Fruit fly (Drosophila melanogaster) whole organism, embryonic: ENCODE measurements around the gene CG17168.
A peak's percentile ranks its signal among the peaks of the same experiment; 100 is the strongest.

Experiments
- C15 ChIP-seq: fragments of 200-800 bp; sonication (Bioruptor generic); IDR thresholded peaks from 3 replicates; pipeline ENCODE4 v1.3.6; 2022; ENCODE audit warnings: missing biosample characterization, missing genetic modification characterization
- CG1024 ChIP-seq: fragments of 200-800 bp; sonication (Bioruptor generic); IDR thresholded peaks from 2 replicates; pipeline ENCODE4 v1.3.6; 2022; ENCODE audit warnings: missing biosample characterization, missing genetic modification characterization
- CG10543 ChIP-seq: fragments of 200-800 bp; sonication (Bioruptor generic); optimal IDR thresholded peaks from 3 replicates; lab custom pipeline; 2017; ENCODE audit warnings: missing biosample characterization, mild to moderate bottlenecking, missing genetic modification characterization, moderate library complexity
- CG11723 ChIP-seq: fragments of 200-800 bp; sonication (Bioruptor generic); optimal IDR thresholded peaks from 2 replicates; lab custom pipeline; 2017; ENCODE audit warnings: missing biosample characterization, mild to moderate bottlenecking, missing genetic modification characterization
- CG12236 ChIP-seq: fragments of 200-800 bp; sonication (Bioruptor generic); optimal IDR thresholded peaks from 2 replicates; lab custom pipeline; 2016; ENCODE audit warnings: missing biosample characterization, missing genetic modification characterization
- CG14667 ChIP-seq: fragments of 200-800 bp; sonication (Bioruptor generic); IDR thresholded peaks from 2 replicates; pipeline ENCODE4 v1.3.6; 2022; ENCODE audit warnings: missing biosample characterization, missing genetic modification characterization
- CG1529 ChIP-seq: fragments of 200-800 bp; sonication (Bioruptor generic); optimal IDR thresholded peaks from 3 replicates; lab custom pipeline; 2018; ENCODE audit warnings: missing biosample characterization, missing genetic modification characterization
- CG1602 ChIP-seq: fragments of 200-800 bp; sonication (Bioruptor generic); optimal IDR thresholded peaks from 3 replicates; lab custom pipeline; 2016; ENCODE audit warnings: missing biosample characterization, missing genetic modification characterization
- CG17829 ChIP-seq: fragments of 200-800 bp; optimal IDR thresholded peaks from 2 replicates; lab custom pipeline; 2019; ENCODE audit warnings: missing biosample characterization, mild to moderate bottlenecking, missing genetic modification characterization, moderate library complexity
- CG18262 ChIP-seq: fragments of 200-800 bp; optimal IDR thresholded peaks from 3 replicates; lab custom pipeline; 2019; ENCODE audit warnings: missing biosample characterization, mild to moderate bottlenecking, missing genetic modification characterization, moderate library complexity
- CG18599 ChIP-seq: fragments of 200-800 bp; sonication (Bioruptor generic); optimal IDR thresholded peaks from 3 replicates; lab custom pipeline; 2017; ENCODE audit warnings: missing biosample characterization, missing genetic modification characterization, mild to moderate bottlenecking, moderate library complexity, missing genetic modification reagents
- CG31365 ChIP-seq: fragments of 200-800 bp; sonication (Bioruptor generic); optimal IDR thresholded peaks from 2 replicates; lab custom pipeline; 2018; ENCODE audit warnings: missing biosample characterization, mild to moderate bottlenecking, missing genetic modification characterization
- CG31441 ChIP-seq: fragments of 200-800 bp; sonication (Bioruptor generic); IDR thresholded peaks from 2 replicates; pipeline ENCODE4 v1.3.6; 2022; ENCODE audit warnings: missing biosample characterization, missing genetic modification characterization
- CG32532 ChIP-seq: fragments of 200-800 bp; sonication (Bioruptor generic); IDR thresholded peaks from 2 replicates; pipeline ENCODE4 v1.3.6; 2022; ENCODE audit warnings: missing biosample characterization, missing genetic modification characterization
- CG33557 ChIP-seq: fragments of 200-800 bp; sonication (Bioruptor generic); optimal IDR thresholded peaks from 2 replicates; lab custom pipeline; 2019; ENCODE audit warnings: missing biosample characterization, mild to moderate bottlenecking, missing genetic modification characterization, moderate library complexity
- CG3847 ChIP-seq: fragments of 200-800 bp; sonication (Bioruptor generic); IDR thresholded peaks from 2 replicates; pipeline ENCODE4 v1.3.6; 2022; ENCODE audit warnings: missing biosample characterization, missing genetic modification characterization
- CG6689 ChIP-seq: fragments of 200-800 bp; sonication (Bioruptor generic); IDR thresholded peaks from 2 replicates; pipeline ENCODE4 v1.3.6; 2022; ENCODE audit warnings: missing biosample characterization, missing genetic modification characterization
- CG7271 ChIP-seq: fragments of 200-800 bp; sonication (Bioruptor generic); optimal IDR thresholded peaks from 2 replicates; lab custom pipeline; 2018; ENCODE audit warnings: missing biosample characterization, mild to moderate bottlenecking, missing genetic modification characterization, moderate library complexity
- CG8281 ChIP-seq: fragments of 200-800 bp; sonication (Bioruptor generic); optimal IDR thresholded peaks from 2 replicates; lab custom pipeline; 2018; ENCODE audit warnings: missing biosample characterization, mild to moderate bottlenecking, missing genetic modification characterization, moderate library complexity
- CG8359 ChIP-seq: fragments of 200-800 bp; sonication (Bioruptor generic); optimal IDR thresholded peaks from 2 replicates; lab custom pipeline; 2017; ENCODE audit warnings: missing biosample characterization, mild to moderate bottlenecking, missing genetic modification characterization, borderline replicate concordance
- CG9797 ChIP-seq: fragments of 200-800 bp; sonication (Bioruptor generic); optimal IDR thresholded peaks from 3 replicates; lab custom pipeline; 2018; ENCODE audit warnings: missing biosample characterization, mild to moderate bottlenecking, missing genetic modification characterization
- CG9932 ChIP-seq: fragments of 200-800 bp; sonication (Bioruptor generic); IDR thresholded peaks from 2 replicates; pipeline ENCODE4 v1.3.6; 2022; ENCODE audit warnings: missing biosample characterization, missing genetic modification characterization
- Camta ChIP-seq: fragments of 200-800 bp; sonication (Bioruptor generic); optimal IDR thresholded peaks from 2 replicates; lab custom pipeline; 2016; ENCODE audit warnings: missing biosample characterization, missing genetic modification characterization
- CoRest ChIP-seq: fragments of 200-800 bp; sonication (Bioruptor generic); optimal IDR thresholded peaks from 3 replicates; lab custom pipeline; 2018; ENCODE audit warnings: missing biosample characterization, mild to moderate bottlenecking, missing genetic modification characterization, moderate library complexity
- Doc2 ChIP-seq: fragments of 200-800 bp; sonication (Bioruptor generic); IDR thresholded peaks from 2 replicates; pipeline ENCODE4 v1.3.6; 2022; ENCODE audit warnings: missing biosample characterization, missing genetic modification characterization
- Hr3 ChIP-seq: fragments of 200-800 bp; sonication (Bioruptor generic); optimal IDR thresholded peaks from 3 replicates; lab custom pipeline; 2016; ENCODE audit warnings: missing biosample characterization, missing genetic modification characterization
- Hr51 ChIP-seq, 2 experiments: fragments of 200-800 bp; sonication (Bioruptor generic); optimal IDR thresholded peaks; 2 replicates in 1 of 2; 3 replicates in 1 of 2; lab custom pipeline; 2016 to 2018; ENCODE audit warnings: missing biosample characterization in 2 of 2, missing genetic modification characterization in 2 of 2, mild to moderate bottlenecking in 1 of 2, moderate library complexity in 1 of 2
- Jarid2 ChIP-seq: fragments of 200-800 bp; sonication (Bioruptor generic); optimal IDR thresholded peaks from 3 replicates; lab custom pipeline; 2017; ENCODE audit warnings: mild to moderate bottlenecking, missing biosample characterization, missing genetic modification reagents, missing genetic modification characterization
- MTF-1 ChIP-seq: fragments of 200-800 bp; sonication (Bioruptor generic); optimal IDR thresholded peaks from 2 replicates; lab custom pipeline; 2018; ENCODE audit warnings: missing biosample characterization, mild to moderate bottlenecking, missing genetic modification characterization, borderline replicate concordance
- Nf-YA ChIP-seq: fragments of 200-800 bp; sonication (Bioruptor generic); IDR thresholded peaks from 2 replicates; pipeline ENCODE4 v1.3.6; 2022; ENCODE audit warnings: missing biosample characterization, missing genetic modification characterization
- Rfx ChIP-seq: fragments of 200-800 bp; sonication (Bioruptor generic); IDR thresholded peaks from 2 replicates; pipeline ENCODE4 v1.3.6; 2022; ENCODE audit warnings: missing biosample characterization, missing genetic modification characterization
- abd-A ChIP-seq: fragments of 200-800 bp; sonication (Bioruptor generic); optimal IDR thresholded peaks from 3 replicates; lab custom pipeline; 2019; ENCODE audit warnings: missing biosample characterization, mild to moderate bottlenecking, missing genetic modification characterization, moderate library complexity
- ase ChIP-seq: fragments of 200-800 bp; sonication (Bioruptor generic); IDR thresholded peaks from 3 replicates; pipeline ENCODE4 v1.3.6; 2022; ENCODE audit warnings: missing biosample characterization, missing genetic modification characterization
- caup ChIP-seq: fragments of 200-800 bp; sonication (Bioruptor generic); optimal IDR thresholded peaks from 3 replicates; lab custom pipeline; 2017; ENCODE audit warnings: missing biosample characterization, mild to moderate bottlenecking, missing genetic modification characterization, moderate library complexity; ENCODE audit not compliant: severe bottlenecking
- cg ChIP-seq: fragments of 200-800 bp; sonication (Bioruptor generic); optimal IDR thresholded peaks from 3 replicates; lab custom pipeline; 2019; ENCODE audit warnings: missing biosample characterization, mild to moderate bottlenecking, missing genetic modification characterization, moderate library complexity
- dmrt99B ChIP-seq: fragments of 200-800 bp; sonication (Bioruptor generic); optimal IDR thresholded peaks from 2 replicates; lab custom pipeline; 2018; ENCODE audit warnings: missing biosample characterization, mild to moderate bottlenecking, missing genetic modification characterization, moderate library complexity
- dpn ChIP-seq, 2 experiments: fragments of 200-800 bp; sonication (Bioruptor generic); optimal IDR thresholded peaks; 3 replicates each; lab custom pipeline; 2016; ENCODE audit warnings: missing biosample characterization in 2 of 2, missing genetic modification characterization in 2 of 2
- eyg ChIP-seq: fragments of 200-800 bp; sonication (Bioruptor generic); optimal IDR thresholded peaks from 3 replicates; lab custom pipeline; 2016; ENCODE audit warnings: missing biosample characterization, missing genetic modification characterization
- ftz-f1 ChIP-seq: fragments of 200-800 bp; sonication (Bioruptor generic); optimal IDR thresholded peaks from 2 replicates; lab custom pipeline; 2016; ENCODE audit warnings: missing biosample characterization, missing genetic modification characterization
- lmd ChIP-seq: fragments of 200-800 bp; sonication (Bioruptor generic); IDR thresholded peaks from 2 replicates; pipeline ENCODE4 v1.3.6; 2022; ENCODE audit warnings: missing biosample characterization, missing genetic modification characterization
- lola ChIP-seq, 3 experiments: fragments of >200 bp in 2 of 3; fragments of 200-800 bp in 1 of 3; sonication (Bioruptor generic) in 1 of 3; optimal IDR thresholded peaks; 2 replicates each; lab custom pipeline; 2017 to 2019; ENCODE audit warnings: missing biosample characterization in 3 of 3, missing genetic modification characterization in 3 of 3, mild to moderate bottlenecking in 1 of 3, moderate library complexity in 1 of 3
- nmo ChIP-seq: fragments of 200-800 bp; sonication (Bioruptor generic); optimal IDR thresholded peaks from 2 replicates; lab custom pipeline; 2018; ENCODE audit warnings: missing biosample characterization, mild to moderate bottlenecking, missing genetic modification characterization, moderate library complexity
- phol ChIP-seq: fragments of 200-800 bp; sonication (Bioruptor generic); optimal IDR thresholded peaks from 3 replicates; lab custom pipeline; 2018; ENCODE audit warnings: missing biosample characterization, mild to moderate bottlenecking, missing genetic modification characterization, moderate library complexity
- psq ChIP-seq: fragments of 200-800 bp; sonication (Bioruptor generic); optimal IDR thresholded peaks from 2 replicates; lab custom pipeline; 2017; ENCODE audit warnings: missing biosample characterization, missing genetic modification characterization
- pzg ChIP-seq: fragments of 200-800 bp; sonication (Bioruptor generic); optimal IDR thresholded peaks from 3 replicates; lab custom pipeline; 2018; ENCODE audit warnings: missing biosample characterization, mild to moderate bottlenecking, missing genetic modification characterization, moderate library complexity
- row ChIP-seq: fragments of 200-800 bp; sonication (Bioruptor generic); IDR thresholded peaks from 3 replicates; pipeline ENCODE4 v1.3.6; 2022; ENCODE audit warnings: missing biosample characterization, missing genetic modification characterization
- run ChIP-seq: fragments of 200-800 bp; sonication (Bioruptor generic); optimal IDR thresholded peaks from 3 replicates; lab custom pipeline; 2018; ENCODE audit warnings: missing biosample characterization, mild to moderate bottlenecking, missing genetic modification characterization
- salm ChIP-seq: fragments of 200-800 bp; sonication (Bioruptor generic); optimal IDR thresholded peaks from 2 replicates; lab custom pipeline; 2018; ENCODE audit warnings: missing biosample characterization, mild to moderate bottlenecking, missing genetic modification characterization
- sens ChIP-seq: fragments of 200-800 bp; sonication (Bioruptor generic); peaks from one replicate; lab custom pipeline; 2016; ENCODE audit warnings: missing biosample characterization, missing genetic modification characterization
- slbo ChIP-seq: fragments of 200-800 bp; sonication (Bioruptor generic); IDR thresholded peaks from 2 replicates; pipeline ENCODE4 v1.3.6; 2022; ENCODE audit warnings: missing biosample characterization, missing genetic modification characterization
- toy ChIP-seq: fragments of 200-800 bp; sonication (Bioruptor generic); IDR thresholded peaks from 2 replicates; pipeline ENCODE4 v1.3.6; 2022; ENCODE audit warnings: missing biosample characterization, missing genetic modification characterization
- unc-4 ChIP-seq: fragments of 200-800 bp; sonication (Bioruptor generic); IDR thresholded peaks from 2 replicates; pipeline ENCODE4 v1.3.6; 2022; ENCODE audit warnings: missing biosample characterization, missing genetic modification characterization; ENCODE audit not compliant: partially characterized antibody

CG17168 gene

dm6 chrX:23096818-23097129, 14.2 kb downstream of the CG17168 start (continued):
- TF ChIP-seq CG11723 (GFP tag; lab: Kevin White, UChicago) (no peak), caup (GFP tag; lab: Kevin White, UChicago) (no peak), Hr51 (GFP tag; optimal IDR thresholded peaks at IDR 0.05; lab: Kevin White, UChicago) (no peak), CG9932 (GFP tag; lab: Robert Waterston, UW) (no peak), psq (no peak), CG17829 (tag; lab: Kevin White, UChicago) (no peak), Rfx (peak; percentile 31; the same call in 1 of the 2 replicates), dmrt99B (tag; lab: Kevin White, UChicago) (peak; percentile 7), MTF-1 (GFP tag; lab: Kevin White, UChicago) (no peak), CG7271 (tag; lab: Kevin White, UChicago) (no peak), pzg (GFP tag; lab: Kevin White, UChicago) (no peak), CG14667 (no peak), eyg (no peak), CG1602 (GFP tag; lab: Kevin White, UChicago) (no peak), CG6689 (GFP tag; lab: Robert Waterston, UW) (0 out of 2 replicates have a peak, but pooled peaks have one; percentile 7), sens (peak; percentile 30), salm (no peak), phol (tag; lab: Kevin White, UChicago) (peak; percentile 21), CG31441 (GFP tag; lab: Robert Waterston, UW) (no peak), Jarid2 (GFP tag; lab: Kevin White, UChicago) (no peak), Nf-YA (GFP tag; lab: Robert Waterston, UW) (no peak), CG8281 (no peak), CG18262 (peak; percentile 12), CoRest (peak; percentile 3), CG31365 (tag; lab: Kevin White, UChicago) (no peak), CG33557 (no peak), CG8359 (GFP tag; lab: Kevin White, UChicago) (no peak), toy (GFP tag; lab: Robert Waterston, UW) (no peak), slbo (peak; percentile 27; the same call in 1 of the 2 replicates), lmd (GFP tag; lab: Robert Waterston, UW) (peak; percentile 19; the same call in 1 of the 2 replicates)

- TF ChIP-seq Hr3 (GFP tag; lab: Kevin White, UChicago) (no peak), CG10543 (no peak), CG1529 (no peak), CG9797 (no peak), C15 (GFP tag; lab: Robert Waterston, UW) (no peak), nmo (GFP tag; lab: Kevin White, UChicago) (no peak), lola (GFP tag; optimal IDR thresholded peaks at IDR 0.05; lab: Kevin White, UChicago) (no peak), ase (no peak), CG14667 (no peak), CG32532 (GFP tag; lab: Robert Waterston, UW) (peak; percentile 38; the same call in 1 of the 2 replicates), cg (no peak), Camta (GFP tag; lab: Kevin White, UChicago) (no peak), CG1024 (GFP tag; lab: Robert Waterston, UW) (no peak; the same call in 1 of the 2 replicates), ftz-f1 (GFP tag; lab: Kevin White, UChicago) (no peak), run (tag; lab: Kevin White, UChicago) (no peak), Doc2 (no peak), dpn (GFP tag; optimal IDR thresholded peaks at IDR 0.05; lab: Kevin White, UChicago) (no peak), CG18599 (GFP tag; lab: Kevin White, UChicago) (no peak), row (GFP tag; lab: Robert Waterston, UW) (peak; percentile 64), CG12236 (no peak), sens (no peak), abd-A (tag; lab: Kevin White, UChicago) (no peak), CG3847 (no peak), unc-4 (GFP tag; lab: Robert Waterston, UW) (peak; percentile 61; the same call in 1 of the 2 replicates)
Observed at dm6 chrX:23097250-23097649, 14.7 kb downstream of the CG17168 start.
